Worm (Caenorhabditis elegans) whole organism, young adult: ENCODE results near the gene dmsr-6.

ENCODE experiments used
- C06A6.2 ChIP-seq: fragments of 200-800 bp; sonication (Bioruptor generic); conservative IDR thresholded peaks from 2 replicates; pipeline ENCODE4 v1.3.6; 2022; ENCODE audit warnings: missing genetic modification characterization, missing compliant biosample characterization
- F22D6.2 ChIP-seq: sonication (generic microtip); optimal IDR thresholded peaks from 2 replicates; lab custom pipeline; 2016; ENCODE audit warnings: mild to moderate bottlenecking, missing genetic modification characterization, missing compliant biosample characterization
- F33H1.4 ChIP-seq: fragments of 200-800 bp; sonication (Bioruptor generic); IDR thresholded peaks from 2 replicates; pipeline ENCODE4 v1.3.6; 2022; ENCODE audit warnings: missing genetic modification reagents, missing genetic modification characterization, missing compliant biosample characterization
- F39B2.1 ChIP-seq: fragments of 200-800 bp; sonication (Bioruptor generic); IDR thresholded peaks from 2 replicates; pipeline ENCODE4 v1.3.6; 2022; ENCODE audit warnings: missing genetic modification reagents, missing genetic modification characterization, missing compliant biosample characterization
- F55B11.4 ChIP-seq: sonication (generic microtip); optimal IDR thresholded peaks from 2 replicates; lab custom pipeline; 2016; ENCODE audit warnings: missing compliant biosample characterization, missing genetic modification characterization, borderline replicate concordance; ENCODE audit not compliant: insufficient read depth
- F57A8.1 ChIP-seq: fragments of 200-800 bp; sonication (Bioruptor generic); optimal IDR thresholded peaks from 2 replicates; lab custom pipeline; 2018; ENCODE audit warnings: mild to moderate bottlenecking, missing genetic modification characterization, moderate library complexity, missing compliant biosample characterization
- K11D2.4 ChIP-seq: fragments of 200-800 bp; sonication (Bioruptor generic); IDR thresholded peaks from 2 replicates; pipeline ENCODE4 v1.3.6; 2022; ENCODE audit warnings: missing genetic modification reagents, missing genetic modification characterization, missing compliant biosample characterization
- K12H6.12 ChIP-seq: fragments of 200-800 bp; sonication (Bioruptor generic); optimal IDR thresholded peaks from 2 replicates; lab custom pipeline; 2018; ENCODE audit warnings: mild to moderate bottlenecking, missing genetic modification characterization, missing compliant biosample characterization
- T07F8.4 ChIP-seq: sonication (generic microtip); optimal IDR thresholded peaks from 2 replicates; lab custom pipeline; 2016; ENCODE audit warnings: mild to moderate bottlenecking, missing genetic modification characterization, moderate library complexity, missing compliant biosample characterization
- T26A5.8 ChIP-seq: sonication (generic microtip); optimal IDR thresholded peaks from 2 replicates; lab custom pipeline; 2016; ENCODE audit warnings: missing genetic modification characterization, missing compliant biosample characterization
- Y79H2A.3 ChIP-seq: fragments of 200-800 bp; sonication (Bioruptor generic); conservative IDR thresholded peaks from 2 replicates; pipeline ENCODE4 v1.3.6; 2022; ENCODE audit warnings: missing genetic modification reagents, missing genetic modification characterization, missing compliant biosample characterization
- ZK185.1 ChIP-seq: sonication (generic microtip); optimal IDR thresholded peaks from 2 replicates; lab custom pipeline; 2016; ENCODE audit warnings: mild to moderate bottlenecking, missing genetic modification characterization, missing compliant biosample characterization; ENCODE audit not compliant: poor library complexity, severe bottlenecking
- ama-1 ChIP-seq, 3 experiments: fragments of 150-350 bp in 1 of 3; sonication (generic microtip) in 2 of 3; optimal IDR thresholded peaks; 2 replicates each; lab custom pipeline; 2014 to 2018; ENCODE audit warnings: missing biosample characterization in 2 of 3, missing genetic modification characterization in 2 of 3, missing genetic modification reagents in 2 of 3
- aptf-2 ChIP-seq: fragments of 200-800 bp; sonication (Bioruptor generic); conservative IDR thresholded peaks from 2 replicates; pipeline ENCODE4 v1.3.6; 2022; ENCODE audit warnings: missing genetic modification reagents, missing genetic modification characterization, missing compliant biosample characterization
- atf-7 ChIP-seq: sonication (generic microtip); optimal IDR thresholded peaks from 2 replicates; lab custom pipeline; 2017; ENCODE audit warnings: mild to moderate bottlenecking, missing genetic modification characterization, missing compliant biosample characterization
- attf-3 ChIP-seq: fragments of 200-800 bp; sonication (Bioruptor generic); conservative IDR thresholded peaks from 2 replicates; pipeline ENCODE4 v1.3.6; 2022; ENCODE audit warnings: missing genetic modification reagents, missing genetic modification characterization, missing compliant biosample characterization
- attf-5 ChIP-seq: fragments of 200-800 bp; sonication (Bioruptor generic); optimal IDR thresholded peaks from 2 replicates; lab custom pipeline; 2018; ENCODE audit warnings: mild to moderate bottlenecking, missing genetic modification characterization, missing compliant biosample characterization
- bed-1 ChIP-seq: fragments of 200-800 bp; sonication (Bioruptor generic); IDR thresholded peaks from 2 replicates; pipeline ENCODE4 v1.3.6; 2022; ENCODE audit warnings: missing genetic modification reagents, missing genetic modification characterization, missing compliant biosample characterization
- cebp-1 ChIP-seq, 2 experiments: fragments of 200-800 bp in 1 of 2; sonication (Bioruptor generic) in 1 of 2; sonication (generic microtip) in 1 of 2; IDR thresholded peaks in 1 of 2; optimal IDR thresholded peaks in 1 of 2; 2 replicates each; pipeline versions ENCODE4 v1.3.6 to Lab custom; 2017 to 2022; ENCODE audit warnings: missing compliant biosample characterization in 2 of 2, missing genetic modification characterization in 2 of 2, mild to moderate bottlenecking in 1 of 2, missing genetic modification reagents in 1 of 2, moderate library complexity in 1 of 2
- ceh-27 ChIP-seq: fragments of 200-800 bp; sonication (Bioruptor generic); optimal IDR thresholded peaks from 2 replicates; lab custom pipeline; 2018; ENCODE audit warnings: mild to moderate bottlenecking, missing genetic modification characterization, moderate library complexity, missing compliant biosample characterization
- ceh-58 ChIP-seq: fragments of 200-800 bp; sonication (Bioruptor generic); IDR thresholded peaks from 2 replicates; pipeline ENCODE4 v1.3.6; 2022; ENCODE audit warnings: missing genetic modification characterization, missing compliant biosample characterization
- chd-7 ChIP-seq: sonication (generic microtip); optimal IDR thresholded peaks from 2 replicates; lab custom pipeline; 2016; ENCODE audit warnings: mild to moderate bottlenecking, missing genetic modification characterization, moderate library complexity, missing compliant biosample characterization
- egl-44 ChIP-seq: fragments of 200-800 bp; sonication (Bioruptor generic); IDR thresholded peaks from 2 replicates; pipeline ENCODE4 v1.3.6; 2022; ENCODE audit warnings: missing genetic modification reagents, missing genetic modification characterization, missing compliant biosample characterization
- ets-4 ChIP-seq: fragments of 200-800 bp; sonication (Bioruptor generic); optimal IDR thresholded peaks from 2 replicates; lab custom pipeline; 2018; ENCODE audit warnings: mild to moderate bottlenecking, missing genetic modification characterization, missing compliant biosample characterization
- lag-1 ChIP-seq: fragments of 200-800 bp; sonication (Bioruptor generic); IDR thresholded peaks from 2 replicates; pipeline ENCODE4 v1.3.6; 2022; ENCODE audit warnings: missing genetic modification reagents, missing genetic modification characterization, missing compliant biosample characterization
- lin-26 ChIP-seq: fragments of 200-800 bp; sonication (Bioruptor generic); IDR thresholded peaks from 2 replicates; pipeline ENCODE4 v1.3.6; 2022; ENCODE audit warnings: missing genetic modification reagents, missing genetic modification characterization, missing compliant biosample characterization
- lin-40 ChIP-seq: sonication (generic microtip); optimal IDR thresholded peaks from 2 replicates; lab custom pipeline; 2016; ENCODE audit warnings: missing genetic modification characterization, mild to moderate bottlenecking, missing compliant biosample characterization, missing genotype, missing genetic modification reagents
- lin-54 ChIP-seq: fragments of 200-800 bp; sonication (Bioruptor generic); optimal IDR thresholded peaks from 2 replicates; lab custom pipeline; 2018; ENCODE audit warnings: mild to moderate bottlenecking, missing genetic modification characterization, missing compliant biosample characterization
- lir-1 ChIP-seq: fragments of 200-800 bp; sonication (Bioruptor generic); conservative IDR thresholded peaks from 2 replicates; pipeline ENCODE4 v1.3.6; 2022; ENCODE audit warnings: missing genetic modification reagents, missing genetic modification characterization, missing compliant biosample characterization
- lsl-1 ChIP-seq: fragments of 200-800 bp; sonication (Bioruptor generic); optimal IDR thresholded peaks from 2 replicates; lab custom pipeline; 2018; ENCODE audit warnings: mild to moderate bottlenecking, missing genetic modification characterization, moderate library complexity, missing compliant biosample characterization
- mcd-1 ChIP-seq: fragments of 200-800 bp; sonication (Bioruptor generic); IDR thresholded peaks from 2 replicates; pipeline ENCODE4 v1.3.6; 2022; ENCODE audit warnings: missing genetic modification reagents, missing genetic modification characterization, missing compliant biosample characterization
- mes-4 ChIP-seq: sonication (generic microtip); optimal IDR thresholded peaks from 2 replicates; lab custom pipeline; 2016; ENCODE audit warnings: missing genotype, missing genetic modification characterization, missing compliant biosample characterization
- mxl-1 ChIP-seq: sonication (generic microtip); optimal IDR thresholded peaks from 2 replicates; lab custom pipeline; 2016; ENCODE audit warnings: missing genetic modification characterization, missing compliant biosample characterization
- nfyb-1 ChIP-seq: fragments of 200-800 bp; sonication (Bioruptor generic); IDR thresholded peaks from 2 replicates; pipeline ENCODE4 v1.3.6; 2022; ENCODE audit warnings: missing genetic modification reagents, missing genetic modification characterization, missing compliant biosample characterization
- nhr-27 ChIP-seq: fragments of 200-800 bp; sonication (Bioruptor generic); optimal IDR thresholded peaks from 2 replicates; lab custom pipeline; 2018; ENCODE audit warnings: mild to moderate bottlenecking, missing genetic modification characterization, moderate library complexity, missing compliant biosample characterization
- nhr-80 ChIP-seq: sonication (generic microtip); optimal IDR thresholded peaks from 2 replicates; lab custom pipeline; 2016; ENCODE audit warnings: missing genetic modification characterization, missing compliant biosample characterization
- rcor-1 ChIP-seq: fragments of 200-800 bp; sonication (Bioruptor generic); IDR thresholded peaks from 2 replicates; pipeline ENCODE4 v1.3.6; 2022; ENCODE audit warnings: missing genetic modification reagents, missing genetic modification characterization, missing compliant biosample characterization
- rpc-1 ChIP-seq, 2 experiments: fragments of 150-350 bp in 1 of 2; sonication (generic microtip) in 1 of 2; optimal IDR thresholded peaks; 2 replicates each; lab custom pipeline; 2014 to 2018; ENCODE audit warnings: missing biosample characterization in 1 of 2, missing genetic modification characterization in 1 of 2, missing genetic modification reagents in 1 of 2, missing genotype in 1 of 2
- snpc-4 ChIP-seq, 5 experiments: fragments of 150-350 bp in 1 of 5; sonication (generic microtip) in 4 of 5; optimal IDR thresholded peaks; 2 replicates each; lab custom pipeline; 2014 to 2018; ENCODE audit warnings: missing genetic modification characterization in 5 of 5, missing biosample characterization in 3 of 5, antibody characterized with exemption in 2 of 5, mild to moderate bottlenecking in 2 of 5, missing compliant biosample characterization in 2 of 5, missing genotype in 2 of 5, moderate library complexity in 2 of 5, missing genetic modification reagents in 1 of 5
- tbp1 ChIP-seq: fragments of 200-800 bp; sonication (Bioruptor generic); optimal IDR thresholded peaks from 2 replicates; lab custom pipeline; 2018; ENCODE audit warnings: mild to moderate bottlenecking, missing genetic modification characterization, missing compliant biosample characterization
- tlf-1 ChIP-seq: fragments of 200-800 bp; sonication (Bioruptor generic); optimal IDR thresholded peaks from 2 replicates; lab custom pipeline; 2018; ENCODE audit warnings: mild to moderate bottlenecking, missing genetic modification characterization, missing compliant biosample characterization
- unc-62 ChIP-seq: fragments of 150-350 bp; optimal IDR thresholded peaks from 2 replicates; lab custom pipeline; 2014; ENCODE audit warnings: missing biosample characterization, missing genetic modification reagents, missing genetic modification characterization
- xnd-1 ChIP-seq: sonication (generic microtip); optimal IDR thresholded peaks from 2 replicates; lab custom pipeline; 2016; ENCODE audit warnings: missing genotype, missing genetic modification reagents, missing genetic modification characterization, missing compliant biosample characterization
- zfh-2 ChIP-seq: fragments of 200-800 bp; sonication (Bioruptor generic); conservative IDR thresholded peaks from 2 replicates; pipeline ENCODE4 v1.3.6; 2022; ENCODE audit warnings: missing genetic modification reagents, missing genetic modification characterization, missing compliant biosample characterization
- ztf-22 ChIP-seq: fragments of 200-800 bp; sonication (Bioruptor generic); optimal IDR thresholded peaks from 2 replicates; lab custom pipeline; 2018; ENCODE audit warnings: mild to moderate bottlenecking, missing genetic modification characterization, moderate library complexity, missing compliant biosample characterization
- ztf-26 ChIP-seq: sonication (generic microtip); optimal IDR thresholded peaks from 2 replicates; lab custom pipeline; 2017; ENCODE audit warnings: missing genetic modification characterization, missing compliant biosample characterization

Gene dmsr-6

DNA sequence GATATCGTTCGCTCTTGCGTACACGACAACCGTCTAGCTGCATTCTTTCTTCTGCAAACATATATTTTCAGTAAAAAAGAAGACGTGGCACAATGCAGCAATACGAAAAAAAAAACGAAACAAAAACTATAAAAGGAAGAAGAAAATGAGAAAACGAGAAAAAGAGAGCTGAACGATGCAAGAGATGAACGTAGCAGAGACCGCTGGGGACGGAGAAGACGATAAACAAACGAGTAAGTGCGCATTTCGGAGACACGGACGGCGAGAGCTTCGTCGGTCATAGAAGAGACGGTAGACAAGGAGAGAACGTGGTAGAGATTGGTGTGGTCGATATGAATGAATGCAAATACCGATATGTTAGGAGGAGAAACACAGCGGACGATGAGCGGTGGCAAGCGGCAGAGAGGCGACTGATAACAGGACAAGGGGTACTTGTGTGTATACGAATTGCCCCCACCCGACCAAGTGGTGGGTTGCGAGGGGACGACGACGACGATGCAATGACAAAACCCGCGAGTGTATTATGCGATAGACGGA, 17.4 kb upstream of the dmsr-6 start, which contains the start of gene K04B12.2 (continued):
- TF ChIP-seq nhr-80 (tag; lab: Kevin White, UChicago) (peak; percentile 100), C06A6.2 (GFP tag; lab: Robert Waterston, UW) (no peak), atf-7 (tag; lab: Kevin White, UChicago) (no peak), aptf-2 (GFP tag; lab: Robert Waterston, UW) (no peak), attf-5 (GFP tag; lab: Kevin White, UChicago) (peak; percentile 85), ztf-26 (tag; lab: Kevin White, UChicago) (peak; percentile 47), K12H6.12 (tag; lab: Kevin White, UChicago) (peak; percentile 15), ceh-27 (GFP tag; lab: Kevin White, UChicago) (no peak), zfh-2 (GFP tag; lab: Robert Waterston, UW) (peak; percentile 85), ZK185.1 (tag; lab: Kevin White, UChicago) (peak; percentile 56), F55B11.4 (tag; lab: Kevin White, UChicago) (no peak), F22D6.2 (no peak), rpc-1 (optimal IDR thresholded peaks at IDR 0.05; lab: Kevin White, UChicago) (no peak), rpc-1 (tag; optimal IDR thresholded peaks at IDR 0.05; lab: Kevin White, UChicago) (no peak), ets-4 (peak; percentile 61), T07F8.4 (tag; lab: Kevin White, UChicago) (no peak), tbp1 (GFP tag; lab: Kevin White, UChicago) (peak; percentile 33), ama-1 (optimal IDR thresholded peaks at IDR 0.05; lab: Kevin White, UChicago) (no peak), ama-1 (GFP tag; optimal IDR thresholded peaks at IDR 0.05; lab: Kevin White, UChicago) (no peak), lag-1 (GFP tag; lab: Robert Waterston, UW) (no peak), egl-44 (GFP tag; lab: Robert Waterston, UW) (0 out of 2 replicates have a peak, but pooled peaks have one; percentile 12), chd-7 (tag; lab: Kevin White, UChicago) (peak; percentile 2), Y79H2A.3 (GFP tag; lab: Robert Waterston, UW) (no peak), F39B2.1 (no peak), T26A5.8 (no peak), mcd-1 (GFP tag; lab: Robert Waterston, UW) (peak; percentile 78), lsl-1 (no peak), rcor-1 (GFP tag; lab: Robert Waterston, UW) (0 out of 2 replicates have a peak, but pooled peaks have one; percentile 33), mes-4 (no peak), F57A8.1 (GFP tag; lab: Kevin White, UChicago) (no peak), bed-1 (GFP tag; lab: Robert Waterston, UW) (no peak), attf-3 (GFP tag; lab: Robert Waterston, UW) (no peak), snpc-4 (GFP tag; optimal IDR thresholded peaks at IDR 0.05; lab: Kevin White, UChicago) (no peak), snpc-4 (tag; optimal IDR thresholded peaks at IDR 0.05; lab: Kevin White, UChicago) (peak in 1 of 4 experiments; percentile 24), K11D2.4 (GFP tag; lab: Robert Waterston, UW) (no peak), tlf-1 (GFP tag; lab: Kevin White, UChicago) (no peak), lin-54 (GFP tag; lab: Kevin White, UChicago) (peak; percentile 44), lin-40 (peak; percentile 77), xnd-1 (tag; lab: Kevin White, UChicago) (no peak), lin-26 (GFP tag; lab: Robert Waterston, UW) (peak; percentile 26; the same call in 1 of the 2 replicates), unc-62 (no peak), nhr-27 (tag; lab: Kevin White, UChicago) (no peak), cebp-1 (GFP tag; IDR thresholded peaks at IDR 0.05; lab: Robert Waterston, UW) (no peak), cebp-1 (tag; optimal IDR thresholded peaks at IDR 0.05; lab: Kevin White, UChicago) (peak; percentile 68), ceh-58 (GFP tag; lab: Robert Waterston, UW) (no peak), nfyb-1 (GFP tag; lab: Robert Waterston, UW) (0 out of 2 replicates have a peak, but pooled peaks have one; percentile 33), mxl-1 (tag; lab: Kevin White, UChicago) (no peak), F33H1.4 (GFP tag; lab: Robert Waterston, UW) (no peak), ztf-22 (GFP tag; lab: Kevin White, UChicago) (no peak), lir-1 (GFP tag; lab: Robert Waterston, UW) (0 out of 2 replicates have a peak, but pooled peaks have one; percentile 20)
